Worm (Caenorhabditis elegans) whole organism, early embryonic: ENCODE results near the gene paqr-3.

Experiments used
- B0310.2 ChIP-seq: sonication (generic microtip); optimal IDR thresholded peaks from 2 replicates; lab custom pipeline; 2016; ENCODE audit warnings: mild to moderate bottlenecking, missing genetic modification characterization, missing compliant biosample characterization
- F13C5.2 ChIP-seq: sonication (generic microtip); optimal IDR thresholded peaks from 2 replicates; lab custom pipeline; 2017; ENCODE audit warnings: mild to moderate bottlenecking, missing genetic modification characterization, inconsistent platforms, missing compliant biosample characterization
- ama-1 ChIP-seq: fragments of 150-350 bp; optimal IDR thresholded peaks from 2 replicates; lab custom pipeline; 2014
- ceh-13 ChIP-seq: fragments of 200-800 bp; sonication (Bioruptor generic); optimal IDR thresholded peaks from 2 replicates; lab custom pipeline; 2018; ENCODE audit warnings: mild to moderate bottlenecking, missing genetic modification characterization, missing compliant biosample characterization
- flt-1 ChIP-seq: fragments of 200-800 bp; sonication (Bioruptor generic); IDR thresholded peaks from 2 replicates; pipeline ENCODE4 v1.3.6; 2022; ENCODE audit warnings: missing genetic modification characterization, missing compliant biosample characterization
- hmbx-1 ChIP-seq: sonication (generic microtip); optimal IDR thresholded peaks from 2 replicates; lab custom pipeline; 2016; ENCODE audit warnings: mild to moderate bottlenecking, missing genetic modification characterization, missing compliant biosample characterization
- hmg-4 ChIP-seq: fragments of 200-800 bp; sonication (Bioruptor generic); optimal IDR thresholded peaks from 2 replicates; lab custom pipeline; 2018; ENCODE audit warnings: mild to moderate bottlenecking, missing genetic modification characterization, missing compliant biosample characterization
- hnd-1 ChIP-seq: sonication (generic microtip); optimal IDR thresholded peaks from 2 replicates; lab custom pipeline; 2016; ENCODE audit warnings: missing genetic modification characterization, missing compliant biosample characterization
- scrt-1 ChIP-seq: fragments of 200-800 bp; sonication (Bioruptor generic); IDR thresholded peaks from 2 replicates; pipeline ENCODE4 v1.3.6; 2022; ENCODE audit warnings: missing genetic modification characterization, missing compliant biosample characterization
- sea-1 ChIP-seq: fragments of 200-800 bp; sonication (Bioruptor generic); conservative IDR thresholded peaks from 2 replicates; pipeline ENCODE4 v1.3.6; 2022; ENCODE audit warnings: missing genetic modification characterization, missing compliant biosample characterization
- tbx-37 ChIP-seq: fragments of 200-800 bp; sonication (Bioruptor generic); conservative IDR thresholded peaks from 2 replicates; pipeline ENCODE4 v1.3.6; 2022; ENCODE audit warnings: missing genetic modification reagents, missing genetic modification characterization, missing compliant biosample characterization

- TF ChIP-seq ama-1 (lab: Kevin White, UChicago) (no peak), F13C5.2 (no peak), hmbx-1 (tag; lab: Kevin White, UChicago) (no peak), hmg-4 (GFP tag; lab: Kevin White, UChicago) (no peak), B0310.2 (no peak), ceh-13 (GFP tag; lab: Kevin White, UChicago) (no peak), flt-1 (GFP tag; lab: Robert Waterston, UW) (no peak), hnd-1 (tag; lab: Kevin White, UChicago) (no peak), sea-1 (GFP tag; lab: Robert Waterston, UW) (no peak), scrt-1 (no peak), tbx-37 (GFP tag; lab: Robert Waterston, UW) (no peak)
Measured at ce11 chrIV:14379191-14379590, 4.3 kb downstream of the paqr-3 start.
